Worm (Caenorhabditis elegans): ENCODE results near the gene kcnl-1.

DNA sequence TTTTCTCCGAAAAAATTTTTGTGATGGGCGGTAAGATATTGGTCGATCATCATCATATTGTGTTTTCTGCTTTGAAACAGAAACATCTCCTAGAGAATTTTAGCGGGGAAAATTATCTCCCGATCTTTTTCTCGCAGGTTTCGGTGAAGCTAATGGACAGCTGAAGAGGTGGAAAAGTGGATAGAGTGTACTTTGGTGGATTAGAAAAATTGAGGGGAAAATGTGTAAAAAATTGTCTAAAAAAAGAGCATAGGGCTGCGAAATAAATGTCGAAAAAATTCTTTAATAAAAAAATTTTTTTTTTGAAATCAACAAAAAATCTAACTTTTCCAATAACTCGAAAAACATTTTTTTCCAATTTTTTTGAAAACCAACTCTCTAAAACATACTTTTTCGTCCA, 9.3 kb upstream of the kcnl-1 start, which contains the start of gene oac-1:
- TF ChIP-seq nhr-20 (tag; optimal IDR thresholded peaks at IDR 0.05) (no peak), sptf-1 (tag; optimal IDR thresholded peaks at IDR 0.05) (no peak), nhr-12 (tag; optimal IDR thresholded peaks at IDR 0.05) (no peak), grh-1 (GFP tag; IDR thresholded peaks at IDR 0.05) (no peak), snpc-4 (tag; optimal IDR thresholded peaks at IDR 0.05) (no peak), dpl-1 (GFP tag; optimal IDR thresholded peaks at IDR 0.05) (no peak), nhr-77 (tag; optimal IDR thresholded peaks at IDR 0.05) (no peak), nhr-76 (tag; optimal IDR thresholded peaks at IDR 0.05) (no peak), ceh-82 (tag; optimal IDR thresholded peaks at IDR 0.05) (no peak), aha-1 (tag; optimal IDR thresholded peaks at IDR 0.05) (no peak)

All from whole organism, L1 larva.